Worm (Caenorhabditis elegans): ENCODE results near the gene mtq-2.

ce11 chrII:2216940-2217664 is 27.8 kb upstream of the mtq-2 start:
- no peak for TF ChIP-seq skn-1 (tag; optimal IDR thresholded peaks at IDR 0.05)
- TF ChIP-seq pha-4 (GFP tag; IDR thresholded peaks at IDR 0.05): no peak
- no peak for TF ChIP-seq pha-4 (tag; optimal IDR thresholded peaks at IDR 0.05)
